Fruit fly (Drosophila melanogaster) whole organism, embryonic: ENCODE measurements around the gene CG5500.
A peak's percentile ranks its signal among the peaks of the same experiment; 100 is the strongest.

ENCODE experiments used
- Atf6 ChIP-seq: fragments of 200-800 bp; sonication (Bioruptor generic); IDR thresholded peaks from 2 replicates; pipeline ENCODE4 v1.3.6; 2022; ENCODE audit warnings: missing biosample characterization, missing genetic modification characterization
- B-H1 ChIP-seq: fragments of 200-800 bp; sonication (Bioruptor generic); IDR thresholded peaks from 3 replicates; pipeline ENCODE4 v1.3.6; 2022; ENCODE audit warnings: missing biosample characterization, missing genetic modification characterization
- CG11456 ChIP-seq: fragments of 200-800 bp; sonication (Bioruptor generic); IDR thresholded peaks from 3 replicates; pipeline ENCODE4 v1.3.6; 2022; ENCODE audit warnings: missing biosample characterization, missing genetic modification characterization
- CG11723 ChIP-seq: fragments of 200-800 bp; sonication (Bioruptor generic); optimal IDR thresholded peaks from 2 replicates; lab custom pipeline; 2017; ENCODE audit warnings: missing biosample characterization, mild to moderate bottlenecking, missing genetic modification characterization
- CG13894 ChIP-seq: fragments of 200-800 bp; sonication (Bioruptor generic); optimal IDR thresholded peaks from 3 replicates; lab custom pipeline; 2018; ENCODE audit warnings: missing biosample characterization, mild to moderate bottlenecking, missing genetic modification characterization, moderate library complexity
- CG15601 ChIP-seq: fragments of 200-800 bp; sonication (Bioruptor generic); optimal IDR thresholded peaks from 3 replicates; lab custom pipeline; 2019; ENCODE audit warnings: missing biosample characterization, mild to moderate bottlenecking, missing genetic modification characterization, moderate library complexity
- CG18262 ChIP-seq: fragments of 200-800 bp; optimal IDR thresholded peaks from 3 replicates; lab custom pipeline; 2019; ENCODE audit warnings: missing biosample characterization, mild to moderate bottlenecking, missing genetic modification characterization, moderate library complexity
- CG18599 ChIP-seq: fragments of 200-800 bp; sonication (Bioruptor generic); optimal IDR thresholded peaks from 3 replicates; lab custom pipeline; 2017; ENCODE audit warnings: missing biosample characterization, missing genetic modification characterization, mild to moderate bottlenecking, moderate library complexity, missing genetic modification reagents
- CG18764 ChIP-seq: fragments of 200-800 bp; sonication (Bioruptor generic); optimal IDR thresholded peaks from 3 replicates; lab custom pipeline; 2016; ENCODE audit warnings: missing biosample characterization, missing genetic modification characterization
- CG31365 ChIP-seq: fragments of 200-800 bp; sonication (Bioruptor generic); optimal IDR thresholded peaks from 2 replicates; lab custom pipeline; 2018; ENCODE audit warnings: missing biosample characterization, mild to moderate bottlenecking, missing genetic modification characterization
- CG31388 ChIP-seq: fragments of 200-800 bp; sonication (Bioruptor generic); optimal IDR thresholded peaks from 2 replicates; lab custom pipeline; 2016; ENCODE audit warnings: missing biosample characterization, missing genetic modification characterization
- CG4282 ChIP-seq: fragments of 200-800 bp; sonication (Bioruptor generic); optimal IDR thresholded peaks from 2 replicates; lab custom pipeline; 2016; ENCODE audit warnings: missing biosample characterization, missing genetic modification characterization
- CG4424 ChIP-seq: fragments of 200-800 bp; sonication (Bioruptor generic); optimal IDR thresholded peaks from 3 replicates; lab custom pipeline; 2016; ENCODE audit warnings: missing biosample characterization, missing genetic modification characterization
- CG4730 ChIP-seq: fragments of 200-800 bp; sonication (Bioruptor generic); IDR thresholded peaks from 2 replicates; pipeline ENCODE4 v1.3.6; 2022; ENCODE audit warnings: missing biosample characterization, missing genetic modification characterization
- CG4854 ChIP-seq: fragments of 200-800 bp; sonication (Bioruptor generic); optimal IDR thresholded peaks from 2 replicates; lab custom pipeline; 2016; ENCODE audit warnings: missing biosample characterization, missing genetic modification characterization, inconsistent platforms
- CG6813 ChIP-seq: fragments of 200-800 bp; sonication (Bioruptor generic); optimal IDR thresholded peaks from 2 replicates; lab custom pipeline; 2017; ENCODE audit warnings: missing biosample characterization, missing genetic modification characterization, mild to moderate bottlenecking, moderate library complexity, missing genetic modification reagents
- CG7745 ChIP-seq: fragments of 200-800 bp; sonication (Bioruptor generic); optimal IDR thresholded peaks from 2 replicates; lab custom pipeline; 2018; ENCODE audit warnings: missing biosample characterization, mild to moderate bottlenecking, missing genetic modification characterization, moderate library complexity
- CG8290 ChIP-seq, 3 experiments: fragments of 200-800 bp; sonication (Bioruptor generic); optimal IDR thresholded peaks; 2 replicates each; lab custom pipeline; 2016 to 2019; ENCODE audit warnings: missing biosample characterization in 3 of 3, missing genetic modification characterization in 3 of 3, mild to moderate bottlenecking in 2 of 3, moderate library complexity in 1 of 3
- CG8765 ChIP-seq: fragments of 200-800 bp; sonication (Bioruptor generic); IDR thresholded peaks from 2 replicates; pipeline ENCODE4 v1.3.6; 2022; ENCODE audit warnings: missing biosample characterization, missing genetic modification characterization
- Chrac-16 ChIP-seq: fragments of 200-800 bp; sonication (Bioruptor generic); optimal IDR thresholded peaks from 3 replicates; lab custom pipeline; 2016; ENCODE audit warnings: missing biosample characterization, missing genetic modification characterization
- Dbx ChIP-seq: fragments of 200-800 bp; sonication (Bioruptor generic); IDR thresholded peaks from 3 replicates; pipeline ENCODE4 v1.3.6; 2022; ENCODE audit warnings: missing biosample characterization, missing genetic modification characterization
- Dfd ChIP-seq, 2 experiments: fragments of >200 bp; optimal IDR thresholded peaks; 2 replicates each; lab custom pipeline; 2017; ENCODE audit warnings: missing biosample characterization in 2 of 2, missing genetic modification characterization in 2 of 2
- Dip2 ChIP-seq: fragments of 200-800 bp; sonication (Bioruptor generic); IDR thresholded peaks from 2 replicates; pipeline ENCODE4 v1.3.6; 2022; ENCODE audit warnings: missing biosample characterization, missing genetic modification characterization
- H2.0 ChIP-seq: fragments of 200-800 bp; sonication (Bioruptor generic); IDR thresholded peaks from 2 replicates; pipeline ENCODE4 v1.3.6; 2022; ENCODE audit warnings: missing biosample characterization, missing genetic modification characterization
- HLHmδ ChIP-seq: fragments of 200-800 bp; sonication (Bioruptor generic); optimal IDR thresholded peaks from 2 replicates; lab custom pipeline; 2018; ENCODE audit warnings: missing biosample characterization, mild to moderate bottlenecking, missing genetic modification characterization, moderate library complexity
- HmgZ ChIP-seq: fragments of 200-800 bp; sonication (Bioruptor generic); optimal IDR thresholded peaks from 2 replicates; lab custom pipeline; 2018; ENCODE audit warnings: missing biosample characterization, mild to moderate bottlenecking, missing genetic modification characterization
- Jarid2 ChIP-seq: fragments of 200-800 bp; sonication (Bioruptor generic); optimal IDR thresholded peaks from 3 replicates; lab custom pipeline; 2017; ENCODE audit warnings: mild to moderate bottlenecking, missing biosample characterization, missing genetic modification reagents, missing genetic modification characterization
- Max ChIP-seq: fragments of 200-800 bp; sonication (Bioruptor generic); optimal IDR thresholded peaks from 2 replicates; lab custom pipeline; 2016; ENCODE audit warnings: missing biosample characterization, mild to moderate bottlenecking, missing genetic modification characterization
- Nf-YC ChIP-seq: fragments of 200-800 bp; optimal IDR thresholded peaks from 3 replicates; lab custom pipeline; 2019; ENCODE audit warnings: missing biosample characterization, mild to moderate bottlenecking, missing genetic modification characterization, moderate library complexity
- PHDP ChIP-seq: fragments of 200-800 bp; sonication (Bioruptor generic); optimal IDR thresholded peaks from 3 replicates; lab custom pipeline; 2018; ENCODE audit warnings: missing biosample characterization, mild to moderate bottlenecking, missing genetic modification characterization, moderate library complexity
- Ptx1 ChIP-seq: fragments of 200-800 bp; sonication (Bioruptor generic); IDR thresholded peaks from 2 replicates; pipeline ENCODE4 v1.3.6; 2022; ENCODE audit warnings: missing biosample characterization, missing genetic modification characterization
- Six4 ChIP-seq: fragments of 200-800 bp; sonication (Bioruptor generic); optimal IDR thresholded peaks from 2 replicates; lab custom pipeline; 2016; ENCODE audit warnings: missing biosample characterization, missing genetic modification characterization
- Sry-δ ChIP-seq: fragments of 200-800 bp; sonication (Bioruptor generic); optimal IDR thresholded peaks from 2 replicates; lab custom pipeline; 2016; ENCODE audit warnings: missing biosample characterization, missing genetic modification characterization
- amos ChIP-seq: fragments of 200-800 bp; sonication (Bioruptor generic); IDR thresholded peaks from 2 replicates; pipeline ENCODE4 v1.3.6; 2022; ENCODE audit warnings: missing biosample characterization, missing genetic modification characterization; ENCODE audit not compliant: partially characterized antibody
- crp ChIP-seq, 2 experiments: fragments of 200-800 bp; sonication (Bioruptor generic); optimal IDR thresholded peaks; 2 replicates in 1 of 2; 3 replicates in 1 of 2; lab custom pipeline; 2017; ENCODE audit warnings: missing biosample characterization in 2 of 2, missing genetic modification characterization in 2 of 2, mild to moderate bottlenecking in 1 of 2, moderate library complexity in 1 of 2
- disco-r ChIP-seq: fragments of 200-800 bp; sonication (Bioruptor generic); optimal IDR thresholded peaks from 2 replicates; lab custom pipeline; 2016; ENCODE audit warnings: missing biosample characterization, missing genetic modification characterization
- fd3F ChIP-seq: fragments of 200-800 bp; sonication (Bioruptor generic); optimal IDR thresholded peaks from 2 replicates; lab custom pipeline; 2018; ENCODE audit warnings: missing biosample characterization, mild to moderate bottlenecking, missing genetic modification characterization, moderate library complexity
- h ChIP-seq: fragments of >200 bp; optimal IDR thresholded peaks from 2 replicates; lab custom pipeline; 2017
- kah ChIP-seq: fragments of 200-800 bp; sonication (Bioruptor generic); optimal IDR thresholded peaks from 2 replicates; lab custom pipeline; 2018; ENCODE audit warnings: missing biosample characterization, mild to moderate bottlenecking, missing genetic modification characterization
- ken ChIP-seq: fragments of 200-800 bp; sonication (Bioruptor generic); IDR thresholded peaks from 3 replicates; pipeline ENCODE4 v1.3.6; 2022; ENCODE audit warnings: missing biosample characterization, missing genetic modification characterization
- pb ChIP-seq: fragments of 200-800 bp; sonication (Bioruptor generic); optimal IDR thresholded peaks from 3 replicates; lab custom pipeline; 2016; ENCODE audit warnings: missing biosample characterization, missing genetic modification characterization
- peb ChIP-seq: fragments of 200-800 bp; sonication (Bioruptor generic); IDR thresholded peaks from 2 replicates; pipeline ENCODE4 v1.3.6; 2022; ENCODE audit warnings: missing biosample characterization, missing genetic modification characterization
- pfk ChIP-seq: fragments of 200-800 bp; sonication (Bioruptor generic); optimal IDR thresholded peaks from 2 replicates; lab custom pipeline; 2018; ENCODE audit warnings: missing biosample characterization, mild to moderate bottlenecking, missing genetic modification characterization, moderate library complexity
- prd ChIP-seq, 3 experiments: fragments of >200 bp in 2 of 3; fragments of 200-800 bp in 1 of 3; sonication (Bioruptor generic) in 1 of 3; optimal IDR thresholded peaks in 2 of 3; IDR thresholded peaks in 1 of 3; 2 replicates in 2 of 3; 3 replicates in 1 of 3; pipeline versions ENCODE4 v1.3.6 to Lab custom; 2017 to 2022; ENCODE audit warnings: missing biosample characterization in 1 of 3, missing genetic modification characterization in 1 of 3
- sc ChIP-seq, 3 experiments: fragments of >200 bp in 2 of 3; fragments of 200-800 bp in 1 of 3; sonication (Bioruptor generic) in 1 of 3; optimal IDR thresholded peaks; 2 replicates in 2 of 3; 3 replicates in 1 of 3; lab custom pipeline; 2017; ENCODE audit warnings: mild to moderate bottlenecking in 1 of 3, missing biosample characterization in 1 of 3, missing genetic modification characterization in 1 of 3, missing genetic modification reagents in 1 of 3
- sima ChIP-seq: fragments of 200-800 bp; sonication (Bioruptor generic); optimal IDR thresholded peaks from 2 replicates; lab custom pipeline; 2016; ENCODE audit warnings: missing biosample characterization, missing genetic modification characterization
- tio ChIP-seq: fragments of 200-800 bp; sonication (Bioruptor generic); optimal IDR thresholded peaks from 2 replicates; lab custom pipeline; 2017; ENCODE audit warnings: missing biosample characterization, missing genetic modification characterization, inconsistent platforms
- trem ChIP-seq: fragments of 200-800 bp; optimal IDR thresholded peaks from 3 replicates; lab custom pipeline; 2019; ENCODE audit warnings: missing biosample characterization, mild to moderate bottlenecking, missing genetic modification characterization, moderate library complexity

The CG5500 gene

DNA sequence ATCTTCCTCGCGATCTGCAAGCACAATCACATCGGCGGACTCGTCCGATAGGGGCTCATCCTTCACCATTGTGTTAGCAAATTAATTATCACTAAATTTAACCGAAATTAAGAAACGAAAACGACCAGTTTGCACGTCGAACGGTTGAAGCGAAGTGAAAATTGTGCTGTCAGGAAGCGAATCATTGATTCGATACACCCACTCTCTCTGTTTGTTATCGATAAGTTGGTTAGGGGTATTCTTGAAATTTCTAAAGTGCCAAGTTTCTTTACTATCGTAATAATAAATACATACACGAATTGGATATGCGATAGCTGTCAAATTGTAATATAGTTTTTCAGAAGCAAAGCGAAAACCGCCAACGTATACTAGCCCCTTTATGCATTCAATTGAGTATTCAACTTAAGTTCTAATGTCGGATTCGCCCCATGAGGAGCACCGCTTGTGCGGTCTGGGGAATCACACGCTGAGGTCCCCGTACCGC, 844 bp upstream of the CG5500 start, which contains the start of gene Rb97D:
TSS of gene Rb97D (minus strand) at position 199 of the 484 bp plus-strand sequence.
- TF ChIP-seq Six4 (GFP tag; lab: Kevin White, UChicago) (peak; percentile 38), tio (GFP tag; lab: Kevin White, UChicago) (no peak), CG8765 (GFP tag; lab: Robert Waterston, UW) (peak; percentile 40; the same call in 1 of the 2 replicates), fd3F (GFP tag; lab: Kevin White, UChicago) (peak; percentile 38), Dbx (peak; percentile 82), crp (GFP tag; optimal IDR thresholded peaks at IDR 0.05; lab: Kevin White, UChicago) (peak in 1 of 2 experiments; percentile 55), CG18262 (tag; lab: Kevin White, UChicago) (peak; percentile 62), Max (GFP tag; lab: Kevin White, UChicago) (peak; percentile 12), CG4282 (peak; percentile 55), CG18764 (GFP tag; lab: Kevin White, UChicago) (peak; percentile 44), ken (peak; percentile 69; the same call in 1 of the 3 replicates), sc (optimal IDR thresholded peaks at IDR 0.05; lab: Kevin White, UChicago) (no peak), sc (GFP tag; optimal IDR thresholded peaks at IDR 0.05; lab: Kevin White, UChicago) (peak; percentile 21), CG4424 (GFP tag; lab: Kevin White, UChicago) (peak; percentile 75), h (lab: Kevin White, UChicago) (no peak), trem (tag; lab: Kevin White, UChicago) (peak; percentile 64), Atf6 (peak; percentile 52; the same call in 1 of the 2 replicates), CG31365 (peak; percentile 21), Dfd (GFP tag; optimal IDR thresholded peaks at IDR 0.05; lab: Kevin White, UChicago) (no peak), Sry-δ (GFP tag; lab: Kevin White, UChicago) (peak; percentile 72), CG11456 (GFP tag; lab: Robert Waterston, UW) (peak; percentile 78), CG13894 (tag; lab: Kevin White, UChicago) (peak; percentile 44), Jarid2 (peak; percentile 17), CG4730 (GFP tag; lab: Robert Waterston, UW) (peak; percentile 39; the same call in 1 of the 2 replicates), CG15601 (tag; lab: Kevin White, UChicago) (peak; percentile 73), HLHmδ (GFP tag; lab: Kevin White, UChicago) (no peak), pb (GFP tag; lab: Kevin White, UChicago) (peak; percentile 55), peb (GFP tag; lab: Robert Waterston, UW) (peak; percentile 37; the same call in 1 of the 2 replicates), Ptx1 (GFP tag; lab: Robert Waterston, UW) (peak; percentile 79), CG4854 (GFP tag; lab: Kevin White, UChicago) (peak; percentile 34), B-H1 (GFP tag; lab: Robert Waterston, UW) (no peak; the same call in 1 of the 3 replicates), Dip2 (GFP tag; lab: Robert Waterston, UW) (no peak), H2.0 (peak; percentile 46), Chrac-16 (GFP tag; lab: Kevin White, UChicago) (peak; percentile 62), PHDP (tag; lab: Kevin White, UChicago) (peak; percentile 71), disco-r (no peak), CG11723 (GFP tag; lab: Kevin White, UChicago) (peak; percentile 26), CG6813 (GFP tag; lab: Kevin White, UChicago) (peak; percentile 19), CG8290 (GFP tag; optimal IDR thresholded peaks at IDR 0.05; lab: Kevin White, UChicago) (peak; percentile 35), CG8290 (tag; optimal IDR thresholded peaks at IDR 0.05; lab: Kevin White, UChicago) (peak in 1 of 2 experiments; percentile 67), CG31388 (GFP tag; lab: Kevin White, UChicago) (no peak), prd (optimal IDR thresholded peaks at IDR 0.05; lab: Kevin White, UChicago) (no peak), prd (GFP tag; IDR thresholded peaks at IDR 0.05; lab: Robert Waterston, UW) (peak; percentile 74; the same call in 2 of the 3 replicates), pfk (GFP tag; lab: Kevin White, UChicago) (no peak), amos (GFP tag; lab: Robert Waterston, UW) (peak; percentile 82), HmgZ (tag; lab: Kevin White, UChicago) (peak; percentile 82), sima (GFP tag; lab: Kevin White, UChicago) (no peak), kah (peak; percentile 6), Nf-YC (tag; lab: Kevin White, UChicago) (peak; percentile 64), CG18599 (peak; percentile 83), CG7745 (tag; lab: Kevin White, UChicago) (no peak)
